Fruit fly (Drosophila melanogaster) whole organism, adult: ENCODE measurements around the gene RpL9.

Experiments used
- CG12768 ChIP-seq: fragments of 200-800 bp; sonication (Bioruptor generic); optimal IDR thresholded peaks from 2 replicates; lab custom pipeline; 2017; ENCODE audit warnings: missing biosample characterization, missing genetic modification characterization, mild to moderate bottlenecking, moderate library complexity, missing genetic modification reagents
- CG14711 ChIP-seq: fragments of 200-800 bp; sonication (Bioruptor generic); optimal IDR thresholded peaks from 2 replicates; lab custom pipeline; 2018; ENCODE audit warnings: missing biosample characterization, mild to moderate bottlenecking, missing genetic modification characterization, moderate library complexity
- CG1620 ChIP-seq: fragments of 200-800 bp; sonication (Bioruptor generic); optimal IDR thresholded peaks from 2 replicates; lab custom pipeline; 2016; ENCODE audit warnings: missing biosample characterization, missing genetic modification characterization
- CG33017 ChIP-seq: fragments of 200-800 bp; sonication (Bioruptor generic); optimal IDR thresholded peaks from 2 replicates; lab custom pipeline; 2018; ENCODE audit warnings: missing biosample characterization, mild to moderate bottlenecking, missing genetic modification characterization, moderate library complexity
- CG5204 ChIP-seq: fragments of 200-800 bp; sonication (Bioruptor generic); optimal IDR thresholded peaks from 2 replicates; lab custom pipeline; 2016; ENCODE audit warnings: missing biosample characterization, missing genetic modification characterization
- CG7045 ChIP-seq: fragments of 200-800 bp; sonication (Bioruptor generic); optimal IDR thresholded peaks from 2 replicates; lab custom pipeline; 2017; ENCODE audit warnings: missing biosample characterization, mild to moderate bottlenecking, missing genetic modification characterization
- CG7101 ChIP-seq: fragments of 200-800 bp; sonication (Bioruptor generic); optimal IDR thresholded peaks from 2 replicates; lab custom pipeline; 2018; ENCODE audit warnings: missing biosample characterization, mild to moderate bottlenecking, missing genetic modification characterization, moderate library complexity
- Clk ChIP-seq: fragments of 200-800 bp; sonication (Bioruptor generic); optimal IDR thresholded peaks from 2 replicates; lab custom pipeline; 2017; ENCODE audit warnings: missing biosample characterization, missing genetic modification characterization
- Hr96 ChIP-seq: fragments of 200-800 bp; sonication (Bioruptor generic); optimal IDR thresholded peaks from 2 replicates; lab custom pipeline; 2016; ENCODE audit warnings: missing biosample characterization, missing genetic modification characterization
- Mnt ChIP-seq: fragments of 200-800 bp; sonication (Bioruptor generic); optimal IDR thresholded peaks from 2 replicates; lab custom pipeline; 2016; ENCODE audit warnings: missing biosample characterization, mild to moderate bottlenecking, missing genetic modification characterization
- kay ChIP-seq: fragments of 200-800 bp; sonication (Bioruptor generic); peaks from one replicate; lab custom pipeline; 2016; ENCODE audit warnings: missing biosample characterization, missing genetic modification characterization, borderline replicate concordance
- ovo ChIP-seq: fragments of 200-800 bp; sonication (Bioruptor generic); optimal IDR thresholded peaks from 2 replicates; lab custom pipeline; 2016; ENCODE audit warnings: missing biosample characterization, missing genetic modification characterization

DNA sequence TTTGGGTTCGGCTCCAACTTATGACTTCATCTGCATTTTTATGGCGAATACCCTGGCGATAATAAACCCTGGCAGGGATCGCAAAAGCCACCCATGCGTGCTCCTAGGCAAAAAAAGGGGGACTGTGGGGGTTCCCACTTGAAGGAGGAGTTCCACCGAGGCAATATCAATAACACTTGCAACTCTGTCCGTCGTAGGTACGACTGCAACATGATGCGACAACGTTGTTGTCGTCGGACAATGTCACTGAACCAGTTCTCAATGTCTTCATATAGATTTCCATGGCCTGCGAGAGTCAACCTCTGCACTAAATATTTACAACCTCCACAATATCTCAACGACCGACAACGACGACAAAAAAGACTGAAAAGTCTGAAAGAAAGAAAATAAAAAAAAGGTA is 23.2 kb upstream of the RpL9 start:
- TF ChIP-seq Clk (GFP tag; lab: Kevin White, UChicago) = no peak
- no peak for TF ChIP-seq kay (GFP tag; lab: Kevin White, UChicago)
- no peak for TF ChIP-seq CG1620 (GFP tag; lab: Kevin White, UChicago)
- TF ChIP-seq CG7045 = no peak
- no peak for TF ChIP-seq Hr96 (GFP tag; lab: Kevin White, UChicago)
- no peak for TF ChIP-seq CG14711 (tag; lab: Kevin White, UChicago)
- TF ChIP-seq Mnt (GFP tag; lab: Kevin White, UChicago) = no peak
- TF ChIP-seq CG33017 (tag; lab: Kevin White, UChicago) = no peak
- TF ChIP-seq CG12768 (GFP tag; lab: Kevin White, UChicago) = no peak
- no peak for TF ChIP-seq ovo (GFP tag; lab: Kevin White, UChicago)
- TF ChIP-seq CG7101 = no peak
- no peak for TF ChIP-seq CG5204 (GFP tag; lab: Kevin White, UChicago)
